Worm (Caenorhabditis elegans) whole organism, mixed stage, embryonic: ENCODE measurements around the gene PDB1.1.

ENCODE experiments used
- M03D4.4 ChIP-seq: sonication (generic microtip); optimal IDR thresholded peaks from 2 replicates; lab custom pipeline; 2017; ENCODE audit warnings: mild to moderate bottlenecking, missing genetic modification characterization, missing compliant biosample characterization
- bed-3 ChIP-seq: fragments of 200-800 bp; sonication (Bioruptor generic); optimal IDR thresholded peaks from 3 replicates; lab custom pipeline; 2018; ENCODE audit warnings: mild to moderate bottlenecking, missing genetic modification characterization, moderate library complexity, missing compliant biosample characterization
- blmp-1 ChIP-seq: fragments of 150-350 bp; optimal IDR thresholded peaks from 2 replicates; lab custom pipeline; 2014; ENCODE audit warnings: missing biosample characterization, missing genetic modification characterization
- ceh-39 ChIP-seq: fragments of 150-350 bp; optimal IDR thresholded peaks from 2 replicates; lab custom pipeline; 2014; ENCODE audit warnings: missing biosample characterization, missing genetic modification characterization
- ceh-83 ChIP-seq: fragments of 200-800 bp; sonication (Bioruptor generic); optimal IDR thresholded peaks from 2 replicates; lab custom pipeline; 2018; ENCODE audit warnings: mild to moderate bottlenecking, missing genetic modification characterization, missing compliant biosample characterization
- ces-1 ChIP-seq: fragments of 150-350 bp; optimal IDR thresholded peaks from 2 replicates; lab custom pipeline; 2014; ENCODE audit warnings: missing biosample characterization, missing genetic modification reagents, missing genetic modification characterization
- cnd-1 ChIP-seq: fragments of 200-800 bp; sonication (Bioruptor generic); optimal IDR thresholded peaks from 2 replicates; lab custom pipeline; 2018; ENCODE audit warnings: mild to moderate bottlenecking, missing genetic modification characterization, missing compliant biosample characterization
- drap-1 ChIP-seq: fragments of 200-800 bp; sonication (Bioruptor generic); optimal IDR thresholded peaks from 3 replicates; lab custom pipeline; 2018; ENCODE audit warnings: mild to moderate bottlenecking, missing genetic modification characterization, missing compliant biosample characterization
- elt-1 ChIP-seq: sonication (generic microtip); optimal IDR thresholded peaks from 2 replicates; lab custom pipeline; 2017; ENCODE audit warnings: missing genetic modification characterization, mild to moderate bottlenecking, missing compliant biosample characterization, antibody characterized with exemption, moderate library complexity, borderline replicate concordance; ENCODE audit not compliant: insufficient read depth
- elt-3 ChIP-seq: fragments of 150-350 bp; optimal IDR thresholded peaks from 2 replicates; lab custom pipeline; 2014; ENCODE audit warnings: missing biosample characterization, missing genetic modification characterization
- flh-1 ChIP-seq: fragments of 200-800 bp; sonication (Bioruptor generic); optimal IDR thresholded peaks from 2 replicates; lab custom pipeline; 2018; ENCODE audit warnings: mild to moderate bottlenecking, missing genetic modification characterization, moderate library complexity, missing compliant biosample characterization
- ham-2 ChIP-seq: fragments of 200-800 bp; sonication (Bioruptor generic); optimal IDR thresholded peaks from 2 replicates; lab custom pipeline; 2018; ENCODE audit warnings: mild to moderate bottlenecking, missing genetic modification characterization, missing compliant biosample characterization
- lin-13 ChIP-seq: fragments of 150-350 bp; optimal IDR thresholded peaks from 2 replicates; lab custom pipeline; 2014; ENCODE audit warnings: missing biosample characterization, missing genetic modification characterization
- lin-32 ChIP-seq: fragments of 200-800 bp; sonication (Bioruptor generic); optimal IDR thresholded peaks from 2 replicates; lab custom pipeline; 2018; ENCODE audit warnings: mild to moderate bottlenecking, missing genetic modification characterization, missing compliant biosample characterization
- lsy-2 ChIP-seq: fragments of 150-350 bp; optimal IDR thresholded peaks from 2 replicates; lab custom pipeline; 2014; ENCODE audit warnings: missing biosample characterization, missing genetic modification characterization
- mab-5 ChIP-seq: fragments of 150-350 bp; optimal IDR thresholded peaks from 2 replicates; lab custom pipeline; 2014; ENCODE audit warnings: missing biosample characterization, missing genetic modification characterization
- mls-2 ChIP-seq: sonication (generic microtip); optimal IDR thresholded peaks from 2 replicates; lab custom pipeline; 2016; ENCODE audit warnings: mild to moderate bottlenecking, missing genetic modification characterization, moderate library complexity, missing compliant biosample characterization
- nhr-12 ChIP-seq: fragments of 150-350 bp; optimal IDR thresholded peaks from 2 replicates; lab custom pipeline; 2014; ENCODE audit warnings: missing biosample characterization, missing genetic modification characterization
- nhr-2 ChIP-seq: fragments of 150-350 bp; optimal IDR thresholded peaks from 2 replicates; lab custom pipeline; 2014; ENCODE audit warnings: missing biosample characterization, missing genetic modification characterization
- nhr-237 ChIP-seq: fragments of 150-350 bp; optimal IDR thresholded peaks from 2 replicates; lab custom pipeline; 2014; ENCODE audit warnings: missing biosample characterization, missing genetic modification characterization
- nhr-28 ChIP-seq: fragments of 150-350 bp; optimal IDR thresholded peaks from 2 replicates; lab custom pipeline; 2014; ENCODE audit warnings: missing biosample characterization, missing genetic modification characterization
- nhr-76 ChIP-seq: sonication (generic microtip); optimal IDR thresholded peaks from 2 replicates; lab custom pipeline; 2017; ENCODE audit warnings: missing biosample characterization, missing genetic modification characterization
- pha-4 ChIP-seq: fragments of 150-350 bp; optimal IDR thresholded peaks from 2 replicates; lab custom pipeline; 2018; ENCODE audit warnings: missing biosample characterization, missing genetic modification reagents, missing genetic modification characterization
- snpc-4 ChIP-seq: fragments of 150-350 bp; optimal IDR thresholded peaks from 2 replicates; lab custom pipeline; 2014; ENCODE audit warnings: missing biosample characterization, missing genetic modification characterization
- sptf-1 ChIP-seq: sonication (generic microtip); optimal IDR thresholded peaks from 2 replicates; lab custom pipeline; 2017; ENCODE audit warnings: mild to moderate bottlenecking, missing genetic modification characterization, moderate library complexity, missing compliant biosample characterization
- tbx-8 ChIP-seq: fragments of 200-800 bp; sonication (Bioruptor generic); optimal IDR thresholded peaks from 2 replicates; lab custom pipeline; 2018; ENCODE audit warnings: mild to moderate bottlenecking, missing genetic modification characterization, moderate library complexity, missing compliant biosample characterization
- unc-120 ChIP-seq: sonication (generic microtip); optimal IDR thresholded peaks from 2 replicates; lab custom pipeline; 2017; ENCODE audit warnings: missing genetic modification characterization, missing compliant biosample characterization; ENCODE audit not compliant: poor library complexity, severe bottlenecking
- unc-39 ChIP-seq: fragments of 150-350 bp; optimal IDR thresholded peaks from 2 replicates; lab custom pipeline; 2014; ENCODE audit warnings: missing biosample characterization, missing genetic modification characterization
- unc-62 ChIP-seq: fragments of 150-350 bp; optimal IDR thresholded peaks from 2 replicates; lab custom pipeline; 2014; ENCODE audit warnings: missing biosample characterization, missing genetic modification reagents, missing genetic modification characterization
- zip-8 ChIP-seq: fragments of 150-350 bp; optimal IDR thresholded peaks from 2 replicates; lab custom pipeline; 2014; ENCODE audit warnings: missing biosample characterization, missing genetic modification characterization
- ztf-11 ChIP-seq: fragments of 150-350 bp; optimal IDR thresholded peaks from 2 replicates; lab custom pipeline; 2014; ENCODE audit warnings: missing biosample characterization, missing genetic modification characterization

PDB1.1 gene

ce11 chrX:7540033-7540432, 18.9 kb downstream of the PDB1.1 start, which contains the start of gene glb-16:
Gene glb-16 (minus strand): TSS chrX:7540133.
- TF ChIP-seq nhr-12 (tag; lab: Kevin White, UChicago) (no peak), ztf-11 (tag; lab: Kevin White, UChicago) (no peak), lin-32 (GFP tag; lab: Kevin White, UChicago) (no peak), nhr-2 (no peak), elt-3 (tag; lab: Kevin White, UChicago) (no peak), ceh-83 (GFP tag; lab: Kevin White, UChicago) (no peak), M03D4.4 (no peak), ceh-39 (no peak), tbx-8 (no peak), mab-5 (no peak), unc-120 (tag; lab: Kevin White, UChicago) (no peak), sptf-1 (tag; lab: Kevin White, UChicago) (no peak), snpc-4 (tag; lab: Kevin White, UChicago) (no peak), zip-8 (tag; lab: Kevin White, UChicago) (no peak), cnd-1 (tag; lab: Kevin White, UChicago) (no peak), lin-13 (tag; lab: Kevin White, UChicago) (no peak)

ce11 chrX:7537742-7538268, 21.1 kb downstream of the PDB1.1 start, which contains the start of gene dpy-7:
Gene dpy-7 (minus strand): TSS chrX:7537792.
- TF ChIP-seq ztf-11 (tag; lab: Kevin White, UChicago) (no peak), ham-2 (peak; percentile 18), elt-1 (tag; lab: Kevin White, UChicago) (peak; percentile 86), blmp-1 (tag; lab: Kevin White, UChicago) (no peak), unc-120 (tag; lab: Kevin White, UChicago) (no peak)

- no peak for TF ChIP-seq tbx-8
- no peak for TF ChIP-seq ceh-39
- no peak for TF ChIP-seq flh-1 (GFP tag; lab: Kevin White, UChicago)
- TF ChIP-seq unc-39 (tag; lab: Kevin White, UChicago): no peak
- no peak for TF ChIP-seq zip-8 (tag; lab: Kevin White, UChicago)
- no peak for TF ChIP-seq snpc-4 (tag; lab: Kevin White, UChicago)
- TF ChIP-seq mab-5: no peak
- TF ChIP-seq bed-3: no peak
- TF ChIP-seq ces-1 (GFP tag; lab: Kevin White, UChicago): no peak
- TF ChIP-seq pha-4 (tag; lab: Kevin White, UChicago): no peak
- TF ChIP-seq lin-13 (tag; lab: Kevin White, UChicago): no peak
- no peak for TF ChIP-seq cnd-1 (tag; lab: Kevin White, UChicago)
- TF ChIP-seq sptf-1 (tag; lab: Kevin White, UChicago): no peak
- TF ChIP-seq, all 35 proteins: peak for 0
These were observed 22.0 kb downstream of the PDB1.1 start for ce11 chrX:7536869-7537268.

DNA sequence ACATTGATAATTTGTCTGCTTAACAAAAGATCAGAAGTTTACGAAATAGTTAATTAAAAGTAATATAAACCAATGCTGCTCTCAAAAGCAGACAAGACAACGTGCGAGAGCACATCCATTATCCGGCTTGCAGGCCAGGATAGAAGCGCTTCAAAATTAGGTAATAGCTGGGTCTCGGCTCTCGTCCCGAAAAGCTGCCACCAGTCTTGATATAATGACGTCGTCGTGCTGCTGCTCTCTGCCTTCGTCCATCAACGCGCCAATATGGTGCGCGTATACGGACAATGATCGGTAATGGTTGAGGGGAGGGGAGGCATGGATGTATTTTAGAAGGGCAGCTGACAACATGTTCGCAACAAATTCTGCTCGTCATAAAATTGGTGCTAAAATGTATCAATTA, 24.4 kb downstream of the PDB1.1 start:
- no peak for TF ChIP-seq drap-1
- no peak for TF ChIP-seq nhr-12 (tag; lab: Kevin White, UChicago)
- TF ChIP-seq lin-13 (tag; lab: Kevin White, UChicago): no peak
- TF ChIP-seq M03D4.4: no peak
- peak; percentile 15 for TF ChIP-seq lin-32 (GFP tag; lab: Kevin White, UChicago)
- TF ChIP-seq ces-1 (GFP tag; lab: Kevin White, UChicago): no peak
- no peak for TF ChIP-seq nhr-2
- TF ChIP-seq nhr-28: no peak
- TF ChIP-seq mls-2 (tag; lab: Kevin White, UChicago): peak; percentile 26

ce11 chrX:7532632-7533031, 26.3 kb downstream of the PDB1.1 start, which contains the start of gene ceh-14:
Gene ceh-14 (minus strand): TSS chrX:7532732.
- TF ChIP-seq nhr-237 (tag; lab: Kevin White, UChicago) (no peak), unc-62 (GFP tag; lab: Kevin White, UChicago) (no peak), M03D4.4 (no peak), pha-4 (tag; lab: Kevin White, UChicago) (no peak), lsy-2 (no peak), nhr-12 (tag; lab: Kevin White, UChicago) (no peak), nhr-2 (no peak), unc-39 (tag; lab: Kevin White, UChicago) (no peak), flh-1 (GFP tag; lab: Kevin White, UChicago) (no peak), zip-8 (tag; lab: Kevin White, UChicago) (no peak), ceh-39 (no peak), lin-13 (tag; lab: Kevin White, UChicago) (no peak), nhr-76 (tag; lab: Kevin White, UChicago) (no peak)
